Worm (Caenorhabditis elegans) whole organism, young adult: ENCODE measurements around the gene kat-1.

ENCODE experiments used
- C06A6.2 ChIP-seq: fragments of 200-800 bp; sonication (Bioruptor generic); conservative IDR thresholded peaks from 2 replicates; pipeline ENCODE4 v1.3.6; 2022; ENCODE audit warnings: missing genetic modification characterization, missing compliant biosample characterization
- F23B12.7 ChIP-seq: sonication (generic microtip); optimal IDR thresholded peaks from 2 replicates; lab custom pipeline; 2017; ENCODE audit warnings: missing genetic modification characterization, mild to moderate bottlenecking, missing compliant biosample characterization, antibody characterized with exemption, moderate library complexity; ENCODE audit not compliant: insufficient read depth
- F55B11.4 ChIP-seq: sonication (generic microtip); optimal IDR thresholded peaks from 2 replicates; lab custom pipeline; 2016; ENCODE audit warnings: missing compliant biosample characterization, missing genetic modification characterization, borderline replicate concordance; ENCODE audit not compliant: insufficient read depth
- F57A8.1 ChIP-seq: fragments of 200-800 bp; sonication (Bioruptor generic); optimal IDR thresholded peaks from 2 replicates; lab custom pipeline; 2018; ENCODE audit warnings: mild to moderate bottlenecking, missing genetic modification characterization, moderate library complexity, missing compliant biosample characterization
- K11D2.4 ChIP-seq: fragments of 200-800 bp; sonication (Bioruptor generic); IDR thresholded peaks from 2 replicates; pipeline ENCODE4 v1.3.6; 2022; ENCODE audit warnings: missing genetic modification reagents, missing genetic modification characterization, missing compliant biosample characterization
- Y53F4B.3 ChIP-seq: fragments of 200-800 bp; sonication (Bioruptor generic); IDR thresholded peaks from 2 replicates; pipeline ENCODE4 v1.3.6; 2022; ENCODE audit warnings: missing genetic modification reagents, missing genetic modification characterization, missing compliant biosample characterization
- akir-1 ChIP-seq: fragments of 200-800 bp; sonication (Bioruptor generic); optimal IDR thresholded peaks from 2 replicates; lab custom pipeline; 2018; ENCODE audit warnings: mild to moderate bottlenecking, missing genetic modification characterization, moderate library complexity, missing compliant biosample characterization
- atf-7 ChIP-seq: sonication (generic microtip); optimal IDR thresholded peaks from 2 replicates; lab custom pipeline; 2017; ENCODE audit warnings: mild to moderate bottlenecking, missing genetic modification characterization, missing compliant biosample characterization
- athp-1 ChIP-seq: sonication (generic microtip); optimal IDR thresholded peaks from 2 replicates; lab custom pipeline; 2017; ENCODE audit warnings: mild to moderate bottlenecking, missing genetic modification characterization, missing compliant biosample characterization
- attf-5 ChIP-seq: fragments of 200-800 bp; sonication (Bioruptor generic); optimal IDR thresholded peaks from 2 replicates; lab custom pipeline; 2018; ENCODE audit warnings: mild to moderate bottlenecking, missing genetic modification characterization, missing compliant biosample characterization
- cebp-1 ChIP-seq, 2 experiments: fragments of 200-800 bp in 1 of 2; sonication (Bioruptor generic) in 1 of 2; sonication (generic microtip) in 1 of 2; IDR thresholded peaks in 1 of 2; optimal IDR thresholded peaks in 1 of 2; 2 replicates each; pipeline versions ENCODE4 v1.3.6 to Lab custom; 2017 to 2022; ENCODE audit warnings: missing compliant biosample characterization in 2 of 2, missing genetic modification characterization in 2 of 2, mild to moderate bottlenecking in 1 of 2, missing genetic modification reagents in 1 of 2, moderate library complexity in 1 of 2
- cebp-2 ChIP-seq: fragments of 200-800 bp; sonication (Bioruptor generic); IDR thresholded peaks from 2 replicates; pipeline ENCODE4 v1.3.6; 2022; ENCODE audit warnings: missing genetic modification characterization, missing compliant biosample characterization
- ceh-27 ChIP-seq: fragments of 200-800 bp; sonication (Bioruptor generic); optimal IDR thresholded peaks from 2 replicates; lab custom pipeline; 2018; ENCODE audit warnings: mild to moderate bottlenecking, missing genetic modification characterization, moderate library complexity, missing compliant biosample characterization
- chd-7 ChIP-seq: sonication (generic microtip); optimal IDR thresholded peaks from 2 replicates; lab custom pipeline; 2016; ENCODE audit warnings: mild to moderate bottlenecking, missing genetic modification characterization, moderate library complexity, missing compliant biosample characterization
- dox-1 ChIP-seq: fragments of 200-800 bp; sonication (Bioruptor generic); IDR thresholded peaks from 2 replicates; pipeline ENCODE4 v1.3.6; 2022; ENCODE audit warnings: missing genetic modification reagents, missing genetic modification characterization, missing compliant biosample characterization
- ekl-4 ChIP-seq: fragments of 200-800 bp; sonication (Bioruptor generic); IDR thresholded peaks from 2 replicates; pipeline ENCODE4 v1.3.6; 2022; ENCODE audit warnings: missing genetic modification reagents, missing genetic modification characterization, missing compliant biosample characterization
- lin-35 ChIP-seq, 3 experiments: fragments of 150-350 bp in 2 of 3; sonication (generic microtip) in 1 of 3; optimal IDR thresholded peaks; 2 replicates each; lab custom pipeline; 2014 to 2018; ENCODE audit warnings: missing biosample characterization in 3 of 3, missing genetic modification characterization in 3 of 3, missing genetic modification reagents in 3 of 3
- lin-40 ChIP-seq: sonication (generic microtip); optimal IDR thresholded peaks from 2 replicates; lab custom pipeline; 2016; ENCODE audit warnings: missing genetic modification characterization, mild to moderate bottlenecking, missing compliant biosample characterization, missing genotype, missing genetic modification reagents
- lsl-1 ChIP-seq: fragments of 200-800 bp; sonication (Bioruptor generic); optimal IDR thresholded peaks from 2 replicates; lab custom pipeline; 2018; ENCODE audit warnings: mild to moderate bottlenecking, missing genetic modification characterization, moderate library complexity, missing compliant biosample characterization
- mel-28 ChIP-seq: sonication (generic microtip); optimal IDR thresholded peaks from 2 replicates; lab custom pipeline; 2016; ENCODE audit warnings: borderline replicate concordance, mild to moderate bottlenecking, missing genetic modification characterization, missing compliant biosample characterization
- mxl-1 ChIP-seq: sonication (generic microtip); optimal IDR thresholded peaks from 2 replicates; lab custom pipeline; 2016; ENCODE audit warnings: missing genetic modification characterization, missing compliant biosample characterization
- nfya-1 ChIP-seq: sonication (generic microtip); optimal IDR thresholded peaks from 2 replicates; lab custom pipeline; 2017; ENCODE audit warnings: antibody characterized with exemption, missing compliant biosample characterization, missing genetic modification characterization, borderline replicate concordance; ENCODE audit not compliant: insufficient read depth
- nhr-80 ChIP-seq: sonication (generic microtip); optimal IDR thresholded peaks from 2 replicates; lab custom pipeline; 2016; ENCODE audit warnings: missing genetic modification characterization, missing compliant biosample characterization
- nhr-90 ChIP-seq: sonication (generic microtip); optimal IDR thresholded peaks from 2 replicates; lab custom pipeline; 2016; ENCODE audit warnings: missing genotype, mild to moderate bottlenecking, missing genetic modification characterization, missing compliant biosample characterization
- pha-4 ChIP-seq: fragments of 150-350 bp; sonication (generic microtip); optimal IDR thresholded peaks from 2 replicates; lab custom pipeline; 2014; ENCODE audit warnings: missing biosample characterization, missing genetic modification reagents, missing genetic modification characterization
- sdz-38 ChIP-seq: sonication (generic microtip); optimal IDR thresholded peaks from 2 replicates; lab custom pipeline; 2016; ENCODE audit warnings: missing genotype, missing genetic modification characterization, missing compliant biosample characterization
- snpc-1.3 ChIP-seq: sonication (generic microtip); optimal IDR thresholded peaks from 2 replicates; lab custom pipeline; 2017; ENCODE audit warnings: missing genetic modification characterization, mild to moderate bottlenecking, missing compliant biosample characterization, antibody characterized with exemption, moderate library complexity, missing genotype, missing genetic modification reagents; ENCODE audit not compliant: insufficient read depth
- snpc-4 ChIP-seq, 5 experiments: fragments of 150-350 bp in 1 of 5; sonication (generic microtip) in 4 of 5; optimal IDR thresholded peaks; 2 replicates each; lab custom pipeline; 2014 to 2018; ENCODE audit warnings: missing genetic modification characterization in 5 of 5, missing biosample characterization in 3 of 5, antibody characterized with exemption in 2 of 5, mild to moderate bottlenecking in 2 of 5, missing compliant biosample characterization in 2 of 5, missing genotype in 2 of 5, moderate library complexity in 2 of 5, missing genetic modification reagents in 1 of 5
- tbp1 ChIP-seq: fragments of 200-800 bp; sonication (Bioruptor generic); optimal IDR thresholded peaks from 2 replicates; lab custom pipeline; 2018; ENCODE audit warnings: mild to moderate bottlenecking, missing genetic modification characterization, missing compliant biosample characterization
- tbx-9 ChIP-seq: sonication (generic microtip); optimal IDR thresholded peaks from 2 replicates; lab custom pipeline; 2016; ENCODE audit warnings: borderline replicate concordance, missing genetic modification characterization, inconsistent platforms, missing compliant biosample characterization
- zfh-2 ChIP-seq: fragments of 200-800 bp; sonication (Bioruptor generic); conservative IDR thresholded peaks from 2 replicates; pipeline ENCODE4 v1.3.6; 2022; ENCODE audit warnings: missing genetic modification reagents, missing genetic modification characterization, missing compliant biosample characterization
- ztf-18 ChIP-seq: sonication (generic microtip); optimal IDR thresholded peaks from 2 replicates; lab custom pipeline; 2016; ENCODE audit warnings: missing genotype, mild to moderate bottlenecking, missing genetic modification characterization, missing compliant biosample characterization
- ztf-22 ChIP-seq: fragments of 200-800 bp; sonication (Bioruptor generic); optimal IDR thresholded peaks from 2 replicates; lab custom pipeline; 2018; ENCODE audit warnings: mild to moderate bottlenecking, missing genetic modification characterization, moderate library complexity, missing compliant biosample characterization
- ztf-26 ChIP-seq: sonication (generic microtip); optimal IDR thresholded peaks from 2 replicates; lab custom pipeline; 2017; ENCODE audit warnings: missing genetic modification characterization, missing compliant biosample characterization

Gene kat-1

ce11 chrII:7060202-7060601, 13.4 kb upstream of the kat-1 start (continued):
- TF ChIP-seq F57A8.1 (GFP tag; lab: Kevin White, UChicago) (no peak), attf-5 (GFP tag; lab: Kevin White, UChicago) (no peak), sdz-38 (tag; lab: Kevin White, UChicago) (no peak), atf-7 (tag; lab: Kevin White, UChicago) (peak; percentile 89), nfya-1 (tag; lab: Kevin White, UChicago) (no peak), cebp-1 (GFP tag; IDR thresholded peaks at IDR 0.05; lab: Robert Waterston, UW) (no peak), cebp-1 (tag; optimal IDR thresholded peaks at IDR 0.05; lab: Kevin White, UChicago) (peak; percentile 41), nhr-80 (tag; lab: Kevin White, UChicago) (peak; percentile 98), chd-7 (tag; lab: Kevin White, UChicago) (peak; percentile 30), akir-1 (GFP tag; lab: Kevin White, UChicago) (no peak), snpc-4 (GFP tag; optimal IDR thresholded peaks at IDR 0.05; lab: Kevin White, UChicago) (no peak), snpc-4 (tag; optimal IDR thresholded peaks at IDR 0.05; lab: Kevin White, UChicago) (peak in 2 of 4 experiments; percentile 10 to 13), lsl-1 (GFP tag; lab: Kevin White, UChicago) (no peak), zfh-2 (GFP tag; lab: Robert Waterston, UW) (no peak), F23B12.7 (no peak), dox-1 (GFP tag; lab: Robert Waterston, UW) (peak; percentile 55; the same call in 1 of the 2 replicates), nhr-90 (peak; percentile 57), pha-4 (tag; lab: Kevin White, UChicago) (no peak), C06A6.2 (GFP tag; lab: Robert Waterston, UW) (peak; percentile 39; the same call in 1 of the 2 replicates), mel-28 (tag; lab: Kevin White, UChicago) (no peak), ztf-22 (peak; percentile 79), ceh-27 (no peak)

ce11 chrII:7060791-7061190, 12.8 kb upstream of the kat-1 start:
- no peak for TF ChIP-seq F57A8.1 (GFP tag; lab: Kevin White, UChicago)
- no peak for TF ChIP-seq ekl-4
- no peak for TF ChIP-seq sdz-38 (tag; lab: Kevin White, UChicago)
- no peak for TF ChIP-seq ztf-26 (tag; lab: Kevin White, UChicago)
- TF ChIP-seq, all 124 proteins: peak for 0

- TF ChIP-seq K11D2.4 (GFP tag; lab: Robert Waterston, UW), result no peak
- no peak for TF ChIP-seq atf-7 (tag; lab: Kevin White, UChicago)
- no peak for TF ChIP-seq mxl-1 (tag; lab: Kevin White, UChicago)
- no peak for TF ChIP-seq snpc-1.3 (tag; lab: Kevin White, UChicago)
- no peak for TF ChIP-seq lin-35 (GFP tag; optimal IDR thresholded peaks at IDR 0.05; lab: Kevin White, UChicago)
- no peak for TF ChIP-seq attf-5 (GFP tag; lab: Kevin White, UChicago)
- TF ChIP-seq nhr-90, result no peak
- no peak for TF ChIP-seq lin-40 (tag; lab: Kevin White, UChicago)
- no peak for TF ChIP-seq athp-1 (tag; lab: Kevin White, UChicago)
- TF ChIP-seq ztf-18 (tag; lab: Kevin White, UChicago), result no peak
- TF ChIP-seq cebp-2, result no peak
- no peak for TF ChIP-seq F55B11.4
- no peak for TF ChIP-seq tbx-9
- no peak for TF ChIP-seq C06A6.2 (GFP tag; lab: Robert Waterston, UW)
- TF ChIP-seq tbp1 (GFP tag; lab: Kevin White, UChicago), result no peak
- TF ChIP-seq Y53F4B.3, result no peak
These were observed 11.9 kb upstream of the kat-1 start, which contains the start of gene acs-6 for ce11 chrII:7061730-7062129. Gene acs-6, plus strand, starts transcription at chrII:7062030.
